Fruit fly (Drosophila melanogaster): Measurements from ENCODE around the gene by.

The by gene

DNA sequence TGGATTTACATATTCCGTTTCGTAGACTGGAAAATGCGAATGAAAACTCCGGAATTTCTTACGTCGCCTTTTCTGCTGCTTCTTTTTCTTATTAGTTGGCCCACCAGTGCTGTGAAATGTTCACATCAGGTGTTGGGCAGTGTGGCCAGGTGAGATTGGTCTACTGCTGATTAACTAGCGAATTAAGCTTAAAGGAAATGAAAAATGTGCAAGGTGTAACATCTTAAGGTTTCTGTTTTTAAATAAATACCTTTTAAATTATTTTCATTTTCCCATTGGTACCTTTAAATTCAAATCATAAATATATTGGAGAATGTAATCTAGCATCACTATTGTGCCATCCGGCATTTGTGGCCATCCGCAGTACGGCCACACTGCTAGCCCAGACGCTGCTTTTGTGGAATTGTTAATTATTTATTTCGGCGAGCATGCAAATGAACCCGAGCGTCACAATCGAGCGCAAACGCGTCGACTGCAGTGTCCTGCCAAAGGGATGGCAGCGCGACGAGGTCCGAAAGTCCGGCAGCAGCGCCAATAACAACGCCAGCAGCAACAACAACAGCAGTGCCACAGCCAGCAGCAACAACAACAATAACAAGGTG, 26.7 kb upstream of the by start, which contains the start of the genes AP-1mu and MBD-like (continued):
- TF ChIP-seq hbn (GFP tag; IDR thresholded peaks at IDR 0.05; ENCODE audit: partially characterized antibody) (peak; percentile 49), pfk (GFP tag; optimal IDR thresholded peaks at IDR 0.05) (no peak), zf30C (GFP tag; optimal IDR thresholded peaks at IDR 0.05) (no peak), gsb-n (tag; optimal IDR thresholded peaks at IDR 0.05) (no peak), chm (GFP tag; IDR thresholded peaks at IDR 0.05) (0 out of 2 replicates have a peak, but pooled peaks have one; percentile 34), aop (GFP tag; IDR thresholded peaks at IDR 0.05) (no peak), wor (GFP tag; IDR thresholded peaks at IDR 0.05) (peak; percentile 34; the same call in 1 of the 2 replicates), sens-2 (GFP tag; IDR thresholded peaks at IDR 0.05) (no peak), CG3407 (GFP tag; optimal IDR thresholded peaks at IDR 0.05) (no peak), dysf (GFP tag; IDR thresholded peaks at IDR 0.05) (peak; percentile 63; the same call in 1 of the 3 replicates), usp (GFP tag; optimal IDR thresholded peaks at IDR 0.05) (no peak), emc (GFP tag; optimal IDR thresholded peaks at IDR 0.05) (peak; percentile 1), CG16863 (GFP tag; optimal IDR thresholded peaks at IDR 0.05) (peak; percentile 45), Dad (GFP tag; optimal IDR thresholded peaks at IDR 0.05) (peak; percentile 49), mld (GFP tag; IDR thresholded peaks at IDR 0.05; ENCODE audit: partially characterized antibody) (0 out of 3 replicates have a peak, but pooled peaks have one; percentile 17), CG12942 (GFP tag; optimal IDR thresholded peaks at IDR 0.05) (peak; percentile 61), CG6254 (GFP tag; optimal IDR thresholded peaks at IDR 0.05) (no peak), CG16779 (GFP tag; IDR thresholded peaks at IDR 0.05) (no peak), Chrac-16 (GFP tag; optimal IDR thresholded peaks at IDR 0.05) (peak; percentile 65), CG18764 (GFP tag; optimal IDR thresholded peaks at IDR 0.05) (peak; percentile 28), ranshi (GFP tag; IDR thresholded peaks at IDR 0.05) (peak; percentile 58; the same call in 1 of the 2 replicates), Mes4 (GFP tag; optimal IDR thresholded peaks at IDR 0.05) (peak; percentile 31), lov (optimal IDR thresholded peaks at IDR 0.05) (no peak), lov (GFP tag; IDR thresholded peaks at IDR 0.05) (no peak), CG6272 (GFP tag; IDR thresholded peaks at IDR 0.05) (peak; percentile 61; the same call in 1 of the 2 replicates), CG11456 (GFP tag; IDR thresholded peaks at IDR 0.05) (peak; percentile 66; the same call in 2 of the 3 replicates), Abd-B (GFP tag; optimal IDR thresholded peaks at IDR 0.05) (peak; percentile 73), amos (GFP tag; IDR thresholded peaks at IDR 0.05; ENCODE audit: partially characterized antibody) (peak; percentile 29; the same call in 1 of the 2 replicates), dm (GFP tag; optimal IDR thresholded peaks at IDR 0.05) (peak; percentile 30), unc-4 (GFP tag; IDR thresholded peaks at IDR 0.05; ENCODE audit: partially characterized antibody) (no peak), CG17912 (GFP tag; optimal IDR thresholded peaks at IDR 0.05) (peak; percentile 33), HmgZ (tag; optimal IDR thresholded peaks at IDR 0.05) (peak; percentile 80), Myb (GFP tag; optimal IDR thresholded peaks at IDR 0.05) (peak; percentile 48), CG10209 (GFP tag; optimal IDR thresholded peaks at IDR 0.05) (peak; percentile 67), Rx (GFP tag; IDR thresholded peaks at IDR 0.05) (peak; percentile 7; the same call in 1 of the 2 replicates), Lpt (GFP tag; optimal IDR thresholded peaks at IDR 0.05) (no peak), CG5245 (GFP tag; optimal IDR thresholded peaks at IDR 0.05) (no peak), Atf3 (GFP tag; optimal IDR thresholded peaks at IDR 0.05) (peak; percentile 65), ac (GFP tag; optimal IDR thresholded peaks at IDR 0.05) (no peak), cwo (GFP tag; optimal IDR thresholded peaks at IDR 0.05) (no peak), phol (tag; optimal IDR thresholded peaks at IDR 0.05) (peak; percentile 75), MBD-R2 (GFP tag; IDR thresholded peaks at IDR 0.05) (peak; percentile 81), CG4404 (GFP tag; IDR thresholded peaks at IDR 0.05) (peak; percentile 73), CG30431 (GFP tag; optimal IDR thresholded peaks at IDR 0.05) (peak; percentile 31), Hsf (GFP tag; optimal IDR thresholded peaks at IDR 0.05) (peak; percentile 77), trem (tag; optimal IDR thresholded peaks at IDR 0.05) (peak; percentile 80), CG15269 (tag; optimal IDR thresholded peaks at IDR 0.05) (no peak), CG7372 (GFP tag; IDR thresholded peaks at IDR 0.05) (peak; percentile 60), so (GFP tag; IDR thresholded peaks at IDR 0.05) (no peak), sens (GFP tag) (peak; percentile 92), Mrtf (GFP tag; IDR thresholded peaks at IDR 0.05) (peak; percentile 14; the same call in 1 of the 3 replicates)
